Worm (Caenorhabditis elegans) whole organism, L4 larva: ENCODE data around the gene srxa-9.

ENCODE experiments used
- Y5F2A.4 ChIP-seq: fragments of 200-800 bp; sonication (Bioruptor generic); optimal IDR thresholded peaks from 2 replicates; lab custom pipeline; 2018; ENCODE audit warnings: mild to moderate bottlenecking, missing genetic modification characterization, missing compliant biosample characterization
- ceh-82 ChIP-seq: sonication (generic microtip); optimal IDR thresholded peaks from 2 replicates; lab custom pipeline; 2017; ENCODE audit warnings: missing biosample characterization, missing genetic modification characterization
- daf-12 ChIP-seq: fragments of 150-350 bp; optimal IDR thresholded peaks from 2 replicates; lab custom pipeline; 2014; ENCODE audit warnings: missing biosample characterization, missing genetic modification reagents, missing genetic modification characterization
- daf-8 ChIP-seq: fragments of 200-800 bp; sonication (Bioruptor generic); IDR thresholded peaks from 2 replicates; pipeline ENCODE4 v1.3.6; 2022; ENCODE audit warnings: missing genetic modification characterization, missing compliant biosample characterization
- hlh-30 ChIP-seq: sonication (generic microtip); optimal IDR thresholded peaks from 2 replicates; lab custom pipeline; 2017; ENCODE audit warnings: antibody characterized with exemption, mild to moderate bottlenecking, missing genetic modification characterization, missing compliant biosample characterization; ENCODE audit not compliant: insufficient read depth
- lir-3 ChIP-seq: sonication (generic microtip); optimal IDR thresholded peaks from 2 replicates; lab custom pipeline; 2016; ENCODE audit warnings: mild to moderate bottlenecking, missing genetic modification characterization, missing compliant biosample characterization
- lsy-2 ChIP-seq, 2 experiments: fragments of 150-350 bp in 1 of 2; sonication (generic microtip) in 1 of 2; optimal IDR thresholded peaks; 2 replicates each; lab custom pipeline; 2014 to 2017; ENCODE audit warnings: missing biosample characterization in 2 of 2, missing genetic modification characterization in 2 of 2
- madf-5 ChIP-seq, 2 experiments: fragments of 200-800 bp; sonication (Bioruptor generic); IDR thresholded peaks; 2 replicates each; pipeline ENCODE4 v1.3.6; 2022; ENCODE audit warnings: missing compliant biosample characterization in 2 of 2, missing genetic modification characterization in 2 of 2
- set-16 ChIP-seq: fragments of 200-800 bp; sonication (Bioruptor generic); IDR thresholded peaks from 2 replicates; pipeline ENCODE4 v1.3.6; 2022; ENCODE audit warnings: missing genetic modification reagents, missing genetic modification characterization, missing compliant biosample characterization
- snpc-4 ChIP-seq: fragments of 150-350 bp; optimal IDR thresholded peaks from 2 replicates; lab custom pipeline; 2014; ENCODE audit warnings: missing biosample characterization, missing genetic modification characterization
- tra-1 ChIP-seq: fragments of 200-800 bp; sonication (Bioruptor generic); IDR thresholded peaks from 2 replicates; pipeline ENCODE4 v1.3.6; 2022; ENCODE audit warnings: missing genetic modification reagents, missing genetic modification characterization, missing compliant biosample characterization
- unc-130 ChIP-seq: sonication (generic microtip); optimal IDR thresholded peaks from 2 replicates; lab custom pipeline; 2016; ENCODE audit warnings: missing genetic modification reagents, missing genetic modification characterization, missing compliant biosample characterization

srxa-9 gene

DNA sequence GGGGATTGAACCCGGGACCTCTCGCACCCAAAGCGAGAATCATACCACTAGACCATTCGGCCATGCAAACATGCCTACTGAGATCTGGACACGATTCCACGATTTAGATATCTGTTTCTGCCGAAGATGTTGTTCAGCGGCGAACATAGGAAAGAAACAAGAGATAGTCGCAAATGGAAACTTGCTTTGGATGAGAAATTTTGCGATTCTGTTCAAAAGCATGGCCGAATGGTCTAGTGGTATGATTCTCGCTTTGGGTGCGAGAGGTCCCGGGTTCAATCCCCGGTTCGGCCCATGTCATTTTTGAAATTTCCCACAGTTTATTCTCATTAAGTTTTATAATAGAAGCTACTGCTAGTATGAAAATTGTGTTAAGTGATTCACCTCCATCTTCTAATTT, 49.8 kb downstream of the srxa-9 start (continued):
- TF ChIP-seq set-16 (GFP tag; lab: Robert Waterston, UW) = no peak
- TF ChIP-seq tra-1 (GFP tag; lab: Robert Waterston, UW) = peak; percentile 43; the same call in 1 of the 2 replicates
- 0 out of 4 replicates have a peak, but pooled peaks of 1 of the 2 experiments have one; percentile 30 for TF ChIP-seq madf-5 (GFP tag; IDR thresholded peaks at IDR 0.05; lab: Robert Waterston, UW)
- no peak for TF ChIP-seq daf-12 (tag; lab: Kevin White, UChicago)
- TF ChIP-seq snpc-4 (tag; lab: Kevin White, UChicago) = no peak
- TF ChIP-seq lir-3 (tag; lab: Kevin White, UChicago) = no peak
- no peak for TF ChIP-seq unc-130 (GFP tag; lab: Kevin White, UChicago)
- TF ChIP-seq ceh-82 = no peak

DNA sequence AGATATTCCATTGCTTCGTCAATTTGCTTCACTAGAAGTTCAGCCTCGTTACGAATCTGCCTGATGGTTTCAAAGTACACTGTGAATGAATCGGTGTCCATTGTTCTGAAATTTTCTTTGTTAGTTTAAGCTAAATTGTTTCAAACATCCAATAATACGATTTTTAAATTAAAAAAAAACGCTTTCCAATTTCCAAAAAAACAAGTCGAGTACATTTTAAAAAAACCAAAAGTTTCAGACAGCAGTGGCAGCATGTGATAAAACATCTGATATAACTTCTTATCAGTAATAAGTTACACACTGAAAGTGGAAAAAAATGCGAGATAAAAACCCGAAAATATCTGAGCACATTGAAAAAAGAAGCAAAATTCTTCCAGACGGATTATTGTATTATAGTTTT, 52.8 kb downstream of the srxa-9 start, which contains the start of gene Y7A5A.6:
Y7A5A.6 (minus strand) TSS at position 101 of the 400 bp plus-strand sequence.
- TF ChIP-seq hlh-30 (tag; lab: Kevin White, UChicago) = peak; percentile 30
- TF ChIP-seq Y5F2A.4 = no peak
- TF ChIP-seq lsy-2 (tag; optimal IDR thresholded peaks at IDR 0.05; lab: Kevin White, UChicago) = no peak
- no peak for TF ChIP-seq daf-8 (GFP tag; lab: Robert Waterston, UW)
